Worm (Caenorhabditis elegans) whole organism, L2 larva: Measurements from ENCODE around the gene F46B3.7.

Experiments used
- F13H6.1 ChIP-seq: sonication (generic microtip); optimal IDR thresholded peaks from 2 replicates; lab custom pipeline; 2016; ENCODE audit warnings: missing genetic modification characterization, missing compliant biosample characterization
- aly-2 ChIP-seq: fragments of 150-350 bp; optimal IDR thresholded peaks from 2 replicates; lab custom pipeline; 2014; ENCODE audit warnings: missing biosample characterization, missing genetic modification characterization
- blmp-1 ChIP-seq: sonication (generic microtip); optimal IDR thresholded peaks from 2 replicates; lab custom pipeline; 2017; ENCODE audit warnings: missing genetic modification characterization, mild to moderate bottlenecking, missing compliant biosample characterization, antibody characterized with exemption, moderate library complexity; ENCODE audit not compliant: insufficient read depth
- egl-27 ChIP-seq: sonication (generic microtip); optimal IDR thresholded peaks from 3 replicates; lab custom pipeline; 2017; ENCODE audit warnings: missing biosample characterization, missing genetic modification reagents, missing genetic modification characterization
- elt-1 ChIP-seq: fragments of 150-350 bp; optimal IDR thresholded peaks from 2 replicates; lab custom pipeline; 2014; ENCODE audit warnings: missing biosample characterization, missing genetic modification characterization
- mbf-1 ChIP-seq: sonication (generic microtip); optimal IDR thresholded peaks from 2 replicates; lab custom pipeline; 2017; ENCODE audit warnings: missing biosample characterization, missing genetic modification characterization
- nhr-10 ChIP-seq: sonication (generic microtip); optimal IDR thresholded peaks from 2 replicates; lab custom pipeline; 2017; ENCODE audit warnings: missing biosample characterization, missing genetic modification characterization
- nhr-23 ChIP-seq: fragments of 150-350 bp; optimal IDR thresholded peaks from 2 replicates; lab custom pipeline; 2014; ENCODE audit warnings: missing biosample characterization, missing genetic modification reagents, missing genetic modification characterization
- nhr-237 ChIP-seq: fragments of 150-350 bp; optimal IDR thresholded peaks from 2 replicates; lab custom pipeline; 2014; ENCODE audit warnings: missing biosample characterization, missing genetic modification characterization
- nhr-25 ChIP-seq: fragments of 150-350 bp; sonication (generic microtip); optimal IDR thresholded peaks from 3 replicates; lab custom pipeline; 2014; ENCODE audit warnings: missing biosample characterization, missing genetic modification characterization
- nhr-77 ChIP-seq: fragments of 150-350 bp; optimal IDR thresholded peaks from 2 replicates; lab custom pipeline; 2014; ENCODE audit warnings: missing biosample characterization, missing genetic modification characterization
- unc-39 ChIP-seq: fragments of 150-350 bp; optimal IDR thresholded peaks from 2 replicates; lab custom pipeline; 2014; ENCODE audit warnings: missing biosample characterization, missing genetic modification characterization
- unc-55 ChIP-seq: fragments of 150-350 bp; sonication (generic microtip); optimal IDR thresholded peaks from 3 replicates; lab custom pipeline; 2014; ENCODE audit warnings: missing biosample characterization, missing genetic modification reagents, missing genetic modification characterization
- zag-1 ChIP-seq: fragments of 150-350 bp; optimal IDR thresholded peaks from 2 replicates; lab custom pipeline; 2014; ENCODE audit warnings: missing biosample characterization, missing genetic modification characterization

- TF ChIP-seq F13H6.1 (tag; lab: Kevin White, UChicago) (no peak), nhr-10 (tag; lab: Kevin White, UChicago) (no peak), zag-1 (tag; lab: Kevin White, UChicago) (no peak), aly-2 (tag; lab: Kevin White, UChicago) (no peak), nhr-237 (tag; lab: Kevin White, UChicago) (no peak), unc-55 (GFP tag; lab: Kevin White, UChicago) (no peak), blmp-1 (tag; lab: Kevin White, UChicago) (no peak), mbf-1 (no peak), egl-27 (tag; lab: Kevin White, UChicago) (no peak), elt-1 (no peak), nhr-23 (tag; lab: Kevin White, UChicago) (no peak), unc-39 (tag; lab: Kevin White, UChicago) (no peak), nhr-25 (tag; lab: Kevin White, UChicago) (no peak), nhr-77 (no peak)
Observed at ce11 chrV:20636855-20637254, 18.3 kb upstream of the F46B3.7 start, which contains the start of gene ttr-13.
